Worm (Caenorhabditis elegans) whole organism, L1 larva: ENCODE results near the gene T20B12.5.

Experiments
- C16A3.4 ChIP-seq: fragments of 150-350 bp; optimal IDR thresholded peaks from 2 replicates; lab custom pipeline; 2014; ENCODE audit warnings: missing biosample characterization, missing genetic modification characterization
- C34B4.2 ChIP-seq: sonication (generic microtip); optimal IDR thresholded peaks from 2 replicates; lab custom pipeline; 2017; ENCODE audit warnings: mild to moderate bottlenecking, missing genetic modification characterization, missing compliant biosample characterization
- F16B12.6 ChIP-seq: fragments of 150-350 bp; optimal IDR thresholded peaks from 2 replicates; lab custom pipeline; 2014; ENCODE audit warnings: missing biosample characterization, missing genetic modification characterization
- Y116A8C.19 ChIP-seq: sonication (generic microtip); optimal IDR thresholded peaks from 2 replicates; lab custom pipeline; 2016; ENCODE audit warnings: missing compliant biosample characterization, missing genetic modification characterization, borderline replicate concordance
- alr-1 ChIP-seq: fragments of 200-800 bp; sonication (Bioruptor generic); optimal IDR thresholded peaks from 2 replicates; lab custom pipeline; 2018; ENCODE audit warnings: borderline replicate concordance, mild to moderate bottlenecking, missing genetic modification characterization, missing compliant biosample characterization
- aly-2 ChIP-seq: fragments of 150-350 bp; optimal IDR thresholded peaks from 2 replicates; lab custom pipeline; 2014; ENCODE audit warnings: missing biosample characterization, missing genetic modification characterization
- ceh-82 ChIP-seq, 3 experiments: fragments of 150-350 bp in 1 of 3; sonication (generic microtip) in 2 of 3; optimal IDR thresholded peaks; 2 replicates each; lab custom pipeline; 2014 to 2017; ENCODE audit warnings: missing biosample characterization in 3 of 3, missing genetic modification characterization in 3 of 3
- ceh-88 ChIP-seq: fragments of 200-800 bp; sonication (Bioruptor generic); IDR thresholded peaks from 2 replicates; pipeline ENCODE4 v1.3.6; 2022; ENCODE audit warnings: missing genetic modification characterization, missing compliant biosample characterization
- ces-1 ChIP-seq: fragments of 150-350 bp; optimal IDR thresholded peaks from 2 replicates; lab custom pipeline; 2014; ENCODE audit warnings: missing biosample characterization, missing genetic modification reagents, missing genetic modification characterization
- dpl-1 ChIP-seq, 3 experiments: fragments of 150-350 bp in 2 of 3; sonication (generic microtip) in 1 of 3; optimal IDR thresholded peaks; 2 replicates each; lab custom pipeline; 2014 to 2017; ENCODE audit warnings: missing biosample characterization in 3 of 3, missing genetic modification characterization in 3 of 3, missing genetic modification reagents in 3 of 3
- efl-3 ChIP-seq: fragments of 200-800 bp; sonication (Bioruptor generic); optimal IDR thresholded peaks from 2 replicates; lab custom pipeline; 2018; ENCODE audit warnings: mild to moderate bottlenecking, missing genetic modification characterization, missing compliant biosample characterization
- egl-13 ChIP-seq: sonication (generic microtip); optimal IDR thresholded peaks from 2 replicates; lab custom pipeline; 2016; ENCODE audit warnings: missing genotype, missing genetic modification reagents, missing genetic modification characterization, missing compliant biosample characterization
- fkh-10 ChIP-seq: sonication (generic microtip); optimal IDR thresholded peaks from 2 replicates; lab custom pipeline; 2017; ENCODE audit warnings: missing biosample characterization, missing genetic modification reagents, missing genetic modification characterization
- fkh-4 ChIP-seq: sonication (generic microtip); optimal IDR thresholded peaks from 2 replicates; lab custom pipeline; 2016; ENCODE audit warnings: missing compliant biosample characterization, missing genetic modification characterization, borderline replicate concordance
- fkh-8 ChIP-seq: sonication (generic microtip); optimal IDR thresholded peaks from 2 replicates; lab custom pipeline; 2016; ENCODE audit warnings: mild to moderate bottlenecking, missing genetic modification characterization, missing compliant biosample characterization
- fos-1 ChIP-seq: fragments of 150-350 bp; optimal IDR thresholded peaks from 2 replicates; lab custom pipeline; 2014; ENCODE audit warnings: missing biosample characterization, missing genetic modification characterization
- hlh-17 ChIP-seq: fragments of 200-800 bp; sonication (Bioruptor generic); optimal IDR thresholded peaks from 2 replicates; lab custom pipeline; 2018; ENCODE audit warnings: missing genetic modification characterization, mild to moderate bottlenecking, missing compliant biosample characterization, moderate library complexity, borderline replicate concordance
- hlh-4 ChIP-seq: sonication (generic microtip); optimal IDR thresholded peaks from 2 replicates; lab custom pipeline; 2016; ENCODE audit warnings: mild to moderate bottlenecking, missing genetic modification characterization, missing compliant biosample characterization
- hpl-2 ChIP-seq: fragments of 150-350 bp; optimal IDR thresholded peaks from 2 replicates; lab custom pipeline; 2014; ENCODE audit warnings: missing biosample characterization, missing genetic modification reagents, missing genetic modification characterization
- isw-1 ChIP-seq: fragments of 200-800 bp; sonication (Bioruptor generic); IDR thresholded peaks from 2 replicates; pipeline ENCODE4 v1.3.6; 2022; ENCODE audit warnings: missing genetic modification characterization, missing compliant biosample characterization
- jun-1 ChIP-seq: fragments of 150-350 bp; optimal IDR thresholded peaks from 2 replicates; lab custom pipeline; 2014; ENCODE audit warnings: missing biosample characterization, missing genetic modification reagents, missing genetic modification characterization
- lin-13 ChIP-seq: fragments of 150-350 bp; optimal IDR thresholded peaks from 2 replicates; lab custom pipeline; 2014; ENCODE audit warnings: missing biosample characterization, missing genetic modification reagents, missing genetic modification characterization
- lin-14 ChIP-seq: fragments of 200-800 bp; sonication (Bioruptor generic); optimal IDR thresholded peaks from 2 replicates; lab custom pipeline; 2018; ENCODE audit warnings: mild to moderate bottlenecking, missing genetic modification characterization, moderate library complexity, missing compliant biosample characterization
- lin-35 ChIP-seq, 2 experiments: fragments of 150-350 bp; optimal IDR thresholded peaks; 2 replicates each; lab custom pipeline; 2014; ENCODE audit warnings: missing biosample characterization in 2 of 2, missing genetic modification characterization in 2 of 2, missing genetic modification reagents in 2 of 2
- lir-3 ChIP-seq: sonication (generic microtip); optimal IDR thresholded peaks from 2 replicates; lab custom pipeline; 2016; ENCODE audit warnings: mild to moderate bottlenecking, missing genetic modification characterization, moderate library complexity, missing compliant biosample characterization; ENCODE audit not compliant: poor library complexity
- lsy-2 ChIP-seq, 2 experiments: fragments of 150-350 bp; optimal IDR thresholded peaks; 2 replicates each; lab custom pipeline; 2014; ENCODE audit warnings: missing biosample characterization in 2 of 2, missing genetic modification characterization in 2 of 2
- mab-9 ChIP-seq: fragments of 200-800 bp; sonication (Bioruptor generic); IDR thresholded peaks from 2 replicates; pipeline ENCODE4 v1.3.6; 2022; ENCODE audit warnings: missing genetic modification reagents, missing genetic modification characterization, missing compliant biosample characterization
- mef-2 ChIP-seq: fragments of 150-350 bp; optimal IDR thresholded peaks from 2 replicates; lab custom pipeline; 2014; ENCODE audit warnings: missing biosample characterization, missing genetic modification characterization
- mep-1 ChIP-seq: fragments of 150-350 bp; optimal IDR thresholded peaks from 2 replicates; lab custom pipeline; 2014; ENCODE audit warnings: missing biosample characterization, missing genetic modification characterization
- nhr-20 ChIP-seq: sonication (generic microtip); optimal IDR thresholded peaks from 2 replicates; lab custom pipeline; 2016; ENCODE audit warnings: mild to moderate bottlenecking, missing genetic modification characterization, missing compliant biosample characterization
- nhr-28 ChIP-seq: fragments of 150-350 bp; optimal IDR thresholded peaks from 2 replicates; lab custom pipeline; 2014; ENCODE audit warnings: missing biosample characterization, missing genetic modification characterization
- nhr-47 ChIP-seq: sonication (generic microtip); optimal IDR thresholded peaks from 2 replicates; lab custom pipeline; 2016; ENCODE audit warnings: mild to moderate bottlenecking, missing genetic modification characterization, moderate library complexity, missing compliant biosample characterization
- nhr-84 ChIP-seq: sonication (generic microtip); optimal IDR thresholded peaks from 2 replicates; lab custom pipeline; 2017; ENCODE audit warnings: missing biosample characterization, missing genetic modification characterization
- nhr-85 ChIP-seq: sonication (generic microtip); peaks from one replicate; lab custom pipeline; 2016; ENCODE audit warnings: missing genetic modification characterization, inconsistent platforms, missing compliant biosample characterization
- nhr-90 ChIP-seq: sonication (generic microtip); optimal IDR thresholded peaks from 2 replicates; lab custom pipeline; 2016; ENCODE audit warnings: mild to moderate bottlenecking, missing genetic modification characterization, missing compliant biosample characterization; ENCODE audit not compliant: poor library complexity
- pax-3 ChIP-seq: fragments of 200-800 bp; sonication (Bioruptor generic); optimal IDR thresholded peaks from 2 replicates; lab custom pipeline; 2018; ENCODE audit warnings: mild to moderate bottlenecking, missing genetic modification characterization, moderate library complexity, missing compliant biosample characterization
- pqm-1 ChIP-seq: sonication (generic microtip); optimal IDR thresholded peaks from 3 replicates; lab custom pipeline; 2017; ENCODE audit warnings: missing biosample characterization, missing genetic modification characterization
- rnt-1 ChIP-seq: sonication (generic microtip); optimal IDR thresholded peaks from 2 replicates; lab custom pipeline; 2016; ENCODE audit warnings: mild to moderate bottlenecking, missing genetic modification characterization, moderate library complexity, missing compliant biosample characterization
- skn-1 ChIP-seq: fragments of 150-350 bp; optimal IDR thresholded peaks from 2 replicates; lab custom pipeline; 2014; ENCODE audit warnings: missing biosample characterization, missing genetic modification characterization
- snpc-4 ChIP-seq: fragments of 150-350 bp; optimal IDR thresholded peaks from 2 replicates; lab custom pipeline; 2014; ENCODE audit warnings: missing biosample characterization, missing genetic modification characterization
- snu-23 ChIP-seq: sonication (generic microtip); optimal IDR thresholded peaks from 2 replicates; lab custom pipeline; 2016; ENCODE audit warnings: missing genetic modification characterization, missing compliant biosample characterization
- sox-4 ChIP-seq: sonication (generic microtip); optimal IDR thresholded peaks from 2 replicates; lab custom pipeline; 2016; ENCODE audit warnings: missing genetic modification characterization, missing compliant biosample characterization
- sptf-1 ChIP-seq: fragments of 150-350 bp; optimal IDR thresholded peaks from 2 replicates; lab custom pipeline; 2014; ENCODE audit warnings: missing biosample characterization, missing genetic modification characterization
- sup-37 ChIP-seq: fragments of 200-800 bp; sonication (Bioruptor generic); optimal IDR thresholded peaks from 2 replicates; lab custom pipeline; 2018; ENCODE audit warnings: mild to moderate bottlenecking, missing genetic modification characterization, missing compliant biosample characterization
- swsn-7 ChIP-seq: sonication (generic microtip); optimal IDR thresholded peaks from 2 replicates; lab custom pipeline; 2016; ENCODE audit warnings: missing genetic modification characterization, missing compliant biosample characterization
- tbx-2 ChIP-seq: sonication (generic microtip); optimal IDR thresholded peaks from 2 replicates; lab custom pipeline; 2016; ENCODE audit warnings: missing genetic modification characterization, missing compliant biosample characterization
- unc-30 ChIP-seq: sonication (generic microtip); optimal IDR thresholded peaks from 2 replicates; lab custom pipeline; 2017; ENCODE audit warnings: missing biosample characterization, missing genetic modification characterization
- unc-62 ChIP-seq: fragments of 150-350 bp; optimal IDR thresholded peaks from 2 replicates; lab custom pipeline; 2014; ENCODE audit warnings: missing biosample characterization, missing genetic modification reagents, missing genetic modification characterization
- unc-86 ChIP-seq: sonication (generic microtip); optimal IDR thresholded peaks from 2 replicates; lab custom pipeline; 2016; ENCODE audit warnings: missing genetic modification characterization, missing compliant biosample characterization
- vab-15 ChIP-seq: sonication (generic microtip); optimal IDR thresholded peaks from 2 replicates; lab custom pipeline; 2017; ENCODE audit warnings: missing genotype, mild to moderate bottlenecking, missing genetic modification characterization, missing compliant biosample characterization
- xbp-1 ChIP-seq: sonication (generic microtip); optimal IDR thresholded peaks from 2 replicates; lab custom pipeline; 2016; ENCODE audit warnings: missing genetic modification characterization, missing compliant biosample characterization
- zag-1 ChIP-seq: fragments of 150-350 bp; optimal IDR thresholded peaks from 2 replicates; lab custom pipeline; 2014; ENCODE audit warnings: missing biosample characterization, missing genetic modification characterization
- ztf-4 ChIP-seq: fragments of 150-350 bp; optimal IDR thresholded peaks from 2 replicates; lab custom pipeline; 2014; ENCODE audit warnings: missing biosample characterization, missing genetic modification characterization

Gene T20B12.5

ce11 chrIII:7335220-7335619, 31.7 kb downstream of the T20B12.5 start, which contains the start of gene F56C9.10 (continued):
- TF ChIP-seq hlh-17 (GFP tag; lab: Kevin White, UChicago) (no peak), egl-13 (tag; lab: Kevin White, UChicago) (peak; percentile 51), lir-3 (tag; lab: Kevin White, UChicago) (peak; percentile 59), mef-2 (tag; lab: Kevin White, UChicago) (peak; percentile 74), lin-13 (GFP tag; lab: Kevin White, UChicago) (peak; percentile 93), mab-9 (GFP tag; lab: Robert Waterston, UW) (no peak), unc-62 (GFP tag; lab: Kevin White, UChicago) (no peak), nhr-47 (tag; lab: Kevin White, UChicago) (peak; percentile 86), sox-4 (tag; lab: Kevin White, UChicago) (peak; percentile 43), lin-35 (GFP tag; optimal IDR thresholded peaks at IDR 0.05; lab: Kevin White, UChicago) (peak; percentile 81 to 88), efl-3 (GFP tag; lab: Kevin White, UChicago) (no peak), zag-1 (tag; lab: Kevin White, UChicago) (no peak), sup-37 (GFP tag; lab: Kevin White, UChicago) (peak; percentile 38), hpl-2 (GFP tag; lab: Kevin White, UChicago) (no peak), fkh-8 (tag; lab: Kevin White, UChicago) (peak; percentile 90), pax-3 (tag; lab: Kevin White, UChicago) (no peak), Y116A8C.19 (tag; lab: Kevin White, UChicago) (no peak), xbp-1 (tag; lab: Kevin White, UChicago) (peak; percentile 75), nhr-90 (tag; lab: Kevin White, UChicago) (peak; percentile 81), C16A3.4 (tag; lab: Kevin White, UChicago) (peak; percentile 91), snpc-4 (tag; lab: Kevin White, UChicago) (peak; percentile 64), hlh-4 (tag; lab: Kevin White, UChicago) (no peak), lsy-2 (tag; optimal IDR thresholded peaks at IDR 0.05; lab: Kevin White, UChicago) (peak; percentile 92 to 96), swsn-7 (tag; lab: Kevin White, UChicago) (peak; percentile 85), C34B4.2 (tag; lab: Kevin White, UChicago) (no peak), ces-1 (GFP tag; lab: Kevin White, UChicago) (no peak), ceh-82 (tag; optimal IDR thresholded peaks at IDR 0.05; lab: Kevin White, UChicago) (peak; percentile 66 to 88 (median 70)), isw-1 (GFP tag; lab: Robert Waterston, UW) (peak; percentile 58), unc-30 (tag; lab: Kevin White, UChicago) (no peak), skn-1 (tag; lab: Kevin White, UChicago) (peak; percentile 86), rnt-1 (peak; percentile 93), tbx-2 (tag; lab: Kevin White, UChicago) (peak; percentile 85), unc-86 (tag; lab: Kevin White, UChicago) (peak; percentile 65), jun-1 (peak; percentile 49), nhr-85 (tag; lab: Kevin White, UChicago) (peak; percentile 92), nhr-84 (tag; lab: Kevin White, UChicago) (no peak), aly-2 (peak; percentile 34), alr-1 (tag; lab: Kevin White, UChicago) (no peak), mep-1 (peak; percentile 87), nhr-28 (tag; lab: Kevin White, UChicago) (no peak), dpl-1 (GFP tag; optimal IDR thresholded peaks at IDR 0.05; lab: Kevin White, UChicago) (peak; percentile 65 to 72 (median 69)), ceh-88 (GFP tag; lab: Robert Waterston, UW) (0 out of 2 replicates have a peak, but pooled peaks have one; percentile 42), nhr-20 (tag; lab: Kevin White, UChicago) (peak; percentile 94), fos-1 (tag; lab: Kevin White, UChicago) (peak; percentile 80), fkh-10 (peak; percentile 35), lin-14 (GFP tag; lab: Kevin White, UChicago) (peak; percentile 97), fkh-4 (no peak), vab-15 (tag; lab: Kevin White, UChicago) (no peak), F16B12.6 (tag; lab: Kevin White, UChicago) (peak; percentile 33), ztf-4 (tag; lab: Kevin White, UChicago) (peak; percentile 87), pqm-1 (tag; lab: Kevin White, UChicago) (no peak), snu-23 (GFP tag; lab: Kevin White, UChicago) (peak; percentile 96), sptf-1 (tag; lab: Kevin White, UChicago) (no peak)
